Fruit fly (Drosophila melanogaster): ENCODE measurements around the gene Dip-C.

Dip-C gene

dm6 chr3R:12364580-12364979 lies 49.0 kb downstream of the Dip-C start, which contains the start of gene Tim17a1:
Tim17a1 (minus strand) TSS chr3R:12364680.
- TF ChIP-seq gro (GFP tag; optimal IDR thresholded peaks at IDR 0.05), result no peak
- TF ChIP-seq CG17361 (GFP tag; IDR thresholded peaks at IDR 0.05), result no peak
- TF ChIP-seq Xrp1 (GFP tag; IDR thresholded peaks at IDR 0.05), result no peak
- no peak for TF ChIP-seq CG6272 (GFP tag; IDR thresholded peaks at IDR 0.05)

- no peak for TF ChIP-seq sob (GFP tag; IDR thresholded peaks at IDR 0.05)
- peak; percentile 98 for TF ChIP-seq grn (GFP tag; optimal IDR thresholded peaks at IDR 0.05)
Observed at dm6 chr3R:12363544-12363943, 50.0 kb downstream of the Dip-C start.

DNA sequence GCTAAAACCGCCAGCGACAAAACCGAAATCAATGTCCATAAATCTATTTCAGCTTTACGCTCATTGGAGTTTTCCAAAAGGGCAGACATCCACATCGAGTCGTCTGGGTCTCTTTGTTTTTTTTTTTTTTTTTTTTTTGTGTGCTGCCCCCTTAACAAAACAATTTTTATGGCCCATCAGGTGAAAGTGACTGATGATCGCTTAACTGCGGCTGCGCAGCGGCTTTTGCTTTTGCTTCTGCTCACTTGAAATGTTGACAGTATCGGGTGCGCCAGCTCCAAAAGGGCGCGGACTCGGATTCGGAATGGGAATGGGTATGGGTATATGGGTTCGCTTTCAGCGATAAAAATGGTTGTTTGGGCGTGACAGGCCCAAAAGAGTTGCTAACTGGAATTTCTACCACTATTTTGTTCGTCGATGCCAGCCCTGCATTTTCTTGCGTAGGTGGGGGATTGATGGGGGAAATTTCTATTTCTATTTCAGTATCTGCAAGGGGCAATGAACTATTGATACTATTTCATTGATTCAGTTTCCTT lies 51.5 kb downstream of the Dip-C start:
- TF ChIP-seq abd-A (tag; optimal IDR thresholded peaks at IDR 0.05) (peak; percentile 33), dan (GFP tag; IDR thresholded peaks at IDR 0.05) (no peak), CG9876 (GFP tag; optimal IDR thresholded peaks at IDR 0.05) (no peak), CrebB (tag; optimal IDR thresholded peaks at IDR 0.05) (no peak), sob (GFP tag; IDR thresholded peaks at IDR 0.05) (no peak), h (optimal IDR thresholded peaks at IDR 0.05) (no peak), sqz (GFP tag; optimal IDR thresholded peaks at IDR 0.05) (peak; percentile 73), BEAF-32 (GFP tag; optimal IDR thresholded peaks at IDR 0.05) (no peak), CG17328 (GFP tag; IDR thresholded peaks at IDR 0.05) (no peak), CG4360 (GFP tag; IDR thresholded peaks at IDR 0.05) (no peak), vnd (GFP tag; IDR thresholded peaks at IDR 0.05; ENCODE audit: partially characterized antibody) (no peak), prd (optimal IDR thresholded peaks at IDR 0.05) (no peak), prd (GFP tag; IDR thresholded peaks at IDR 0.05) (no peak), jing (GFP tag; optimal IDR thresholded peaks at IDR 0.05) (no peak), CHES-1-like (GFP tag; optimal IDR thresholded peaks at IDR 0.05) (no peak), CTCF (GFP tag; optimal IDR thresholded peaks at IDR 0.05) (no peak), CG8359 (GFP tag; optimal IDR thresholded peaks at IDR 0.05; ENCODE audit: borderline replicate concordance) (no peak), CG16863 (GFP tag; optimal IDR thresholded peaks at IDR 0.05) (no peak), CG5953 (GFP tag; IDR thresholded peaks at IDR 0.05) (no peak), Dll (GFP tag; IDR thresholded peaks at IDR 0.05; ENCODE audit: partially characterized antibody) (no peak), CG14014 (GFP tag; IDR thresholded peaks at IDR 0.05) (no peak), kni (GFP tag; optimal IDR thresholded peaks at IDR 0.05) (peak; percentile 92), chif (GFP tag; optimal IDR thresholded peaks at IDR 0.05) (no peak), ftz-f1 (GFP tag; optimal IDR thresholded peaks at IDR 0.05) (no peak), CG13894 (tag; optimal IDR thresholded peaks at IDR 0.05) (no peak), Dip3 (GFP tag; optimal IDR thresholded peaks at IDR 0.05) (no peak), Spps (tag; optimal IDR thresholded peaks at IDR 0.05) (no peak), tx (GFP tag; optimal IDR thresholded peaks at IDR 0.05) (no peak), dimm (GFP tag; IDR thresholded peaks at IDR 0.05) (no peak), sens-2 (GFP tag; IDR thresholded peaks at IDR 0.05) (no peak), yki (optimal IDR thresholded peaks at IDR 0.05) (no peak), shn (GFP tag; optimal IDR thresholded peaks at IDR 0.05) (no peak), btn (GFP tag; optimal IDR thresholded peaks at IDR 0.05) (no peak), CG2116 (GFP tag; optimal IDR thresholded peaks at IDR 0.05) (no peak), Mad (GFP tag; optimal IDR thresholded peaks at IDR 0.05) (no peak), CG9797 (GFP tag; optimal IDR thresholded peaks at IDR 0.05) (no peak), CG15514 (GFP tag; optimal IDR thresholded peaks at IDR 0.05) (no peak), mld (GFP tag; IDR thresholded peaks at IDR 0.05; ENCODE audit: partially characterized antibody) (no peak), CG12942 (GFP tag; optimal IDR thresholded peaks at IDR 0.05) (no peak), sd (tag; optimal IDR thresholded peaks at IDR 0.05) (peak; percentile 18), otp (GFP tag; IDR thresholded peaks at IDR 0.05) (no peak), Jarid2 (GFP tag; optimal IDR thresholded peaks at IDR 0.05) (no peak), CG2678 (tag; optimal IDR thresholded peaks at IDR 0.05) (no peak), phol (tag; optimal IDR thresholded peaks at IDR 0.05) (no peak), CG32532 (GFP tag; IDR thresholded peaks at IDR 0.05) (no peak)
